Worm (Caenorhabditis elegans): ENCODE data around the gene F01D5.1.

Gene F01D5.1

DNA sequence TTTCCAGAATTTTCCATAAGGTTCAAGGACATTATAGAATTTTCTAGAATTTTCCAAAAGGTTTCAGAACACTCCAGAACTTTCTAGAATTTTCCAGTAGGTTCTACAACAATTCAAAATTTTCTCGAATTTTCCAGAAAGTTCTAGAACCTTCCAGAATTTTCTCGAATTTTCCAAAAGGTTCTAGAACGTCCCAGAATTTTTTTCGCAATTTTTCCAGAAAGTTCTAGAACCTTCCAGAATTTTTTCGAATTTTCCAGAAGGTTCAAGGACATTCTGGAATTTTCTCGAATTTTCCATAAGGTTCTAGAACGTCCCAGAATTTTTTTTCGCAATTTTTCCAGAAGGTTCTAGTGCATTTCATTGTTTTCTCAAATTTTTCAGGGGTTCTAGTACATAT, 19.7 kb downstream of the F01D5.1 start:
- TF ChIP-seq aly-2 (tag; optimal IDR thresholded peaks at IDR 0.05) (no peak), ceh-82 (tag; optimal IDR thresholded peaks at IDR 0.05) (no peak), nhr-25 (tag; optimal IDR thresholded peaks at IDR 0.05) (no peak), ZK546.5 (tag; optimal IDR thresholded peaks at IDR 0.05) (no peak), ama-1 (optimal IDR thresholded peaks at IDR 0.05) (no peak), eor-1 (tag; optimal IDR thresholded peaks at IDR 0.05) (no peak), zag-1 (tag; optimal IDR thresholded peaks at IDR 0.05) (no peak), snpc-4 (tag; optimal IDR thresholded peaks at IDR 0.05) (no peak), nfya-1 (tag; optimal IDR thresholded peaks at IDR 0.05; ENCODE audit: insufficient read depth) (no peak), nhr-77 (tag; optimal IDR thresholded peaks at IDR 0.05) (no peak), nhr-67 (tag; optimal IDR thresholded peaks at IDR 0.05) (no peak), skn-1 (tag; optimal IDR thresholded peaks at IDR 0.05) (no peak), sea-2 (GFP tag; optimal IDR thresholded peaks at IDR 0.05) (no peak), unc-62 (GFP tag; optimal IDR thresholded peaks at IDR 0.05) (no peak), mml-1 (tag; optimal IDR thresholded peaks at IDR 0.05) (no peak)

ce11 chrII:13976161-13976560, 21.2 kb downstream of the F01D5.1 start, which contains the start of gene Y39G8B.2:
Gene Y39G8B.2 (minus strand): TSS chrII:13976221.
- peak; percentile 81 for TF ChIP-seq hmg-11 (tag; optimal IDR thresholded peaks at IDR 0.05)
- TF ChIP-seq unc-39 (tag; optimal IDR thresholded peaks at IDR 0.05), result no peak
- no peak for TF ChIP-seq nhr-76 (tag; optimal IDR thresholded peaks at IDR 0.05)
- TF ChIP-seq ama-1 (optimal IDR thresholded peaks at IDR 0.05), result peak; percentile 49
- peak; percentile 56 for TF ChIP-seq jun-1 (tag; optimal IDR thresholded peaks at IDR 0.05)
- TF ChIP-seq tbx-2 (tag; optimal IDR thresholded peaks at IDR 0.05), result no peak
- TF ChIP-seq lin-39 (tag; optimal IDR thresholded peaks at IDR 0.05), result peak; percentile 88
- peak in 1 of 3 experiments; percentile 40 for TF ChIP-seq elt-3 (tag; optimal IDR thresholded peaks at IDR 0.05)
- TF ChIP-seq ztf-4 (tag; optimal IDR thresholded peaks at IDR 0.05), result no peak
- TF ChIP-seq eor-1 (tag; optimal IDR thresholded peaks at IDR 0.05), result no peak
- TF ChIP-seq ceh-28 (tag; optimal IDR thresholded peaks at IDR 0.05), result peak; percentile 7
- peak; percentile 66 for TF ChIP-seq egl-5 (tag; optimal IDR thresholded peaks at IDR 0.05)
- TF ChIP-seq elt-1 (tag; optimal IDR thresholded peaks at IDR 0.05), result no peak
- peak; percentile 57 for TF ChIP-seq elt-2 (tag; optimal IDR thresholded peaks at IDR 0.05)
- TF ChIP-seq fos-1 (tag; optimal IDR thresholded peaks at IDR 0.05), result peak; percentile 16
- no peak for TF ChIP-seq nhr-11 (tag; optimal IDR thresholded peaks at IDR 0.05)
- peak; percentile 80 for TF ChIP-seq nhr-43 (tag; optimal IDR thresholded peaks at IDR 0.05; ENCODE audit: poor library complexity, severe bottlenecking)
- no peak for TF ChIP-seq nhr-28 (tag; optimal IDR thresholded peaks at IDR 0.05)
- TF ChIP-seq nhr-25 (tag; optimal IDR thresholded peaks at IDR 0.05), result peak; percentile 84
- no peak for TF ChIP-seq sea-2 (GFP tag; optimal IDR thresholded peaks at IDR 0.05)
- peak; percentile 92 for TF ChIP-seq snpc-4 (tag; optimal IDR thresholded peaks at IDR 0.05)
- TF ChIP-seq ceh-16 (tag; optimal IDR thresholded peaks at IDR 0.05), result no peak
- TF ChIP-seq nhr-12 (tag; optimal IDR thresholded peaks at IDR 0.05), result no peak
- TF ChIP-seq mml-1 (tag; optimal IDR thresholded peaks at IDR 0.05), result no peak
- TF ChIP-seq lin-15B (tag; optimal IDR thresholded peaks at IDR 0.05), result peak; percentile 98
- TF ChIP-seq lsy-12 (tag; optimal IDR thresholded peaks at IDR 0.05), result peak; percentile 32
- TF ChIP-seq ZK546.5 (tag; optimal IDR thresholded peaks at IDR 0.05), result no peak
- TF ChIP-seq unc-62 (GFP tag; optimal IDR thresholded peaks at IDR 0.05), result no peak
- peak; percentile 60 for TF ChIP-seq pqm-1 (tag; optimal IDR thresholded peaks at IDR 0.05)
- no peak for TF ChIP-seq nhr-237 (tag; optimal IDR thresholded peaks at IDR 0.05)
- no peak for TF ChIP-seq fkh-2 (tag; optimal IDR thresholded peaks at IDR 0.05)
- TF ChIP-seq pha-4 (tag; optimal IDR thresholded peaks at IDR 0.05), result peak; percentile 97
- TF ChIP-seq skn-1 (tag; optimal IDR thresholded peaks at IDR 0.05), result peak; percentile 11
- peak; percentile 88 for TF ChIP-seq nfya-1 (tag; optimal IDR thresholded peaks at IDR 0.05; ENCODE audit: insufficient read depth)
- TF ChIP-seq R02D3.7 (tag; optimal IDR thresholded peaks at IDR 0.05), result peak; percentile 55
- no peak for TF ChIP-seq egl-27 (tag; optimal IDR thresholded peaks at IDR 0.05)
- TF ChIP-seq daf-12 (tag; optimal IDR thresholded peaks at IDR 0.05), result no peak
- peak; percentile 86 for TF ChIP-seq nhr-23 (tag; optimal IDR thresholded peaks at IDR 0.05)
- TF ChIP-seq fkh-10 (GFP tag; optimal IDR thresholded peaks at IDR 0.05), result no peak
- TF ChIP-seq ceh-9 (tag; optimal IDR thresholded peaks at IDR 0.05), result no peak
- TF ChIP-seq ceh-82 (tag; optimal IDR thresholded peaks at IDR 0.05), result no peak
- no peak for TF ChIP-seq nhr-77 (tag; optimal IDR thresholded peaks at IDR 0.05)
- TF ChIP-seq ztf-11 (tag; optimal IDR thresholded peaks at IDR 0.05), result no peak
- TF ChIP-seq zag-1 (tag; optimal IDR thresholded peaks at IDR 0.05), result peak; percentile 15
- no peak for TF ChIP-seq mdl-1 (tag; optimal IDR thresholded peaks at IDR 0.05)
- no peak for TF ChIP-seq nhr-67 (tag; optimal IDR thresholded peaks at IDR 0.05)
- TF ChIP-seq aly-2 (tag; optimal IDR thresholded peaks at IDR 0.05), result no peak

Measured in whole organism, L3 larva.